Fruit fly (Drosophila melanogaster) whole organism, pupa: Measurements from ENCODE around the gene CG8564.

ENCODE experiments used
- CG13204 ChIP-seq: fragments of 200-800 bp; sonication (Bioruptor generic); optimal IDR thresholded peaks from 2 replicates; lab custom pipeline; 2018; ENCODE audit warnings: missing biosample characterization, mild to moderate bottlenecking, missing genetic modification characterization, moderate library complexity
- CG14655 ChIP-seq: fragments of 200-800 bp; sonication (Bioruptor generic); optimal IDR thresholded peaks from 3 replicates; lab custom pipeline; 2017; ENCODE audit warnings: mild to moderate bottlenecking, missing biosample characterization, missing genetic modification reagents, missing genetic modification characterization
- CG15710 ChIP-seq: fragments of 200-800 bp; sonication (Bioruptor generic); optimal IDR thresholded peaks from 2 replicates; lab custom pipeline; 2018; ENCODE audit warnings: missing biosample characterization, mild to moderate bottlenecking, missing genetic modification characterization, moderate library complexity
- CG32121 ChIP-seq: fragments of 200-800 bp; sonication (Bioruptor generic); IDR thresholded peaks from 2 replicates; pipeline ENCODE4 v1.3.6; 2022; ENCODE audit warnings: missing biosample characterization, missing genetic modification characterization
- CG34367 ChIP-seq: fragments of 200-800 bp; sonication (Bioruptor generic); optimal IDR thresholded peaks from 2 replicates; lab custom pipeline; 2018; ENCODE audit warnings: missing biosample characterization, mild to moderate bottlenecking, missing genetic modification characterization
- CG4496 ChIP-seq: fragments of 200-800 bp; sonication (Bioruptor generic); IDR thresholded peaks from 3 replicates; pipeline ENCODE4 v1.3.6; 2022; ENCODE audit warnings: missing biosample characterization, missing genetic modification characterization
- CG8159 ChIP-seq: fragments of 200-800 bp; sonication (Bioruptor generic); optimal IDR thresholded peaks from 3 replicates; lab custom pipeline; 2018; ENCODE audit warnings: missing biosample characterization, mild to moderate bottlenecking, missing genetic modification characterization, moderate library complexity
- CG9948 ChIP-seq: fragments of 200-800 bp; sonication (Bioruptor generic); optimal IDR thresholded peaks from 2 replicates; lab custom pipeline; 2018; ENCODE audit warnings: missing biosample characterization, mild to moderate bottlenecking, missing genetic modification characterization, moderate library complexity
- D1 ChIP-seq: fragments of 200-800 bp; sonication (Bioruptor generic); optimal IDR thresholded peaks from 2 replicates; lab custom pipeline; 2018; ENCODE audit warnings: missing biosample characterization, mild to moderate bottlenecking, missing genetic modification characterization, moderate library complexity
- Pif1B ChIP-seq: fragments of 200-800 bp; sonication (Bioruptor generic); optimal IDR thresholded peaks from 3 replicates; lab custom pipeline; 2016; ENCODE audit warnings: missing biosample characterization, missing genetic modification characterization
- Snoo ChIP-seq: fragments of 200-800 bp; sonication (Bioruptor generic); optimal IDR thresholded peaks from 3 replicates; lab custom pipeline; 2017; ENCODE audit warnings: missing biosample characterization, mild to moderate bottlenecking, missing genetic modification characterization, inconsistent platforms
- fd96Ca ChIP-seq: fragments of 200-800 bp; sonication (Bioruptor generic); IDR thresholded peaks from 3 replicates; pipeline ENCODE4 v1.3.6; 2022; ENCODE audit warnings: missing biosample characterization, missing genetic modification characterization
- gl ChIP-seq: fragments of 200-800 bp; sonication (Bioruptor generic); optimal IDR thresholded peaks from 2 replicates; lab custom pipeline; 2018; ENCODE audit warnings: missing biosample characterization, mild to moderate bottlenecking, missing genetic modification characterization
- rn ChIP-seq: fragments of 200-800 bp; sonication (Bioruptor generic); IDR thresholded peaks from 2 replicates; pipeline ENCODE4 v1.3.6; 2022; ENCODE audit warnings: missing biosample characterization, missing genetic modification characterization

- no peak for TF ChIP-seq CG15710
- TF ChIP-seq CG34367 (tag; lab: Kevin White, UChicago) = no peak
- TF ChIP-seq gl (tag; lab: Kevin White, UChicago) = peak; percentile 4
- TF ChIP-seq CG8159 (tag; lab: Kevin White, UChicago) = no peak
- TF ChIP-seq CG13204 (GFP tag; lab: Kevin White, UChicago) = no peak
- TF ChIP-seq CG32121 (GFP tag; lab: Robert Waterston, UW) = no peak
- TF ChIP-seq fd96Ca (GFP tag; lab: Robert Waterston, UW) = peak; percentile 79; the same call in 2 of the 3 replicates
- TF ChIP-seq D1 (tag; lab: Kevin White, UChicago) = no peak
- TF ChIP-seq Pif1B = peak; percentile 61
- TF ChIP-seq Snoo (tag; lab: Kevin White, UChicago) = no peak
- no peak for TF ChIP-seq rn (GFP tag; lab: Robert Waterston, UW)
- no peak for TF ChIP-seq CG14655 (GFP tag; lab: Kevin White, UChicago)
- peak; percentile 16 for TF ChIP-seq CG9948 (tag; lab: Kevin White, UChicago)
- TF ChIP-seq CG4496 (GFP tag; lab: Robert Waterston, UW) = peak; percentile 81
These were observed 26.6 kb downstream of the CG8564 start for dm6 chr3L:7361095-7361522.
